Worm (Caenorhabditis elegans): ENCODE results near the gene osm-6.

Gene osm-6

ce11 chrV:11945429-11945828 is 18.2 kb upstream of the osm-6 start:
- TF ChIP-seq lin-39 (tag; optimal IDR thresholded peaks at IDR 0.05) (no peak), unc-62 (GFP tag; optimal IDR thresholded peaks at IDR 0.05) (no peak), lsy-2 (tag; optimal IDR thresholded peaks at IDR 0.05) (no peak), elt-1 (tag; optimal IDR thresholded peaks at IDR 0.05) (no peak), ztf-4 (tag; optimal IDR thresholded peaks at IDR 0.05) (no peak), peb-1 (tag; optimal IDR thresholded peaks at IDR 0.05) (no peak), unc-39 (tag; optimal IDR thresholded peaks at IDR 0.05) (no peak), nhr-11 (tag; optimal IDR thresholded peaks at IDR 0.05) (no peak)

DNA sequence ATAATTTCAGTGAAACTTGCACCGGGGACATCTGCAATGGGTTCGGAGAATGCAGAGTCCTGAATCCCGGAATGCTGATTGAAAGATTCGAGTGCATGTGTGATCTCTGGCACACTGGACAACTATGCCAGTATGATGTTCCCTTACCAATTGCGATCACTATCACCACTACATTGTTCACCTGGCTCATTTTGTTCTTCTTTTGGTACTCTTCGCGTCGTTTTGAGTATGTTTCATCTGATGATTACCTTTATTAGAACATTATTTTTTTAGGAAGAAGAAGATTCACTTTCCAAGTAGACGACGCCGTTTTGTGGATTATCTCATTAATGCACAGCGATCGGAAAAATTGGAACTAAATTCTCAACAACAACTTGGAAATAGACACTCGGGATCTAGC is 16.5 kb upstream of the osm-6 start:
- TF ChIP-seq mdl-1 (tag; optimal IDR thresholded peaks at IDR 0.05) (no peak), nhr-11 (tag; optimal IDR thresholded peaks at IDR 0.05) (no peak), fos-1 (tag; optimal IDR thresholded peaks at IDR 0.05) (no peak), sem-4 (tag; optimal IDR thresholded peaks at IDR 0.05) (no peak), elt-3 (tag; optimal IDR thresholded peaks at IDR 0.05) (no peak), nhr-25 (tag; optimal IDR thresholded peaks at IDR 0.05) (no peak), nhr-77 (tag; optimal IDR thresholded peaks at IDR 0.05) (no peak), nhr-21 (tag; optimal IDR thresholded peaks at IDR 0.05) (no peak), ceh-82 (tag; optimal IDR thresholded peaks at IDR 0.05) (no peak), Y55F3AM.14 (GFP tag; optimal IDR thresholded peaks at IDR 0.05) (no peak), ZK546.5 (tag; optimal IDR thresholded peaks at IDR 0.05) (no peak), ceh-16 (tag; optimal IDR thresholded peaks at IDR 0.05) (no peak), elt-1 (tag; optimal IDR thresholded peaks at IDR 0.05) (no peak), peb-1 (tag; optimal IDR thresholded peaks at IDR 0.05) (no peak), alr-1 (tag; optimal IDR thresholded peaks at IDR 0.05) (no peak), sma-3 (GFP tag; optimal IDR thresholded peaks at IDR 0.05) (no peak), mbf-1 (tag; optimal IDR thresholded peaks at IDR 0.05) (no peak), aly-2 (tag; optimal IDR thresholded peaks at IDR 0.05) (no peak), zag-1 (tag; optimal IDR thresholded peaks at IDR 0.05) (no peak)

DNA sequence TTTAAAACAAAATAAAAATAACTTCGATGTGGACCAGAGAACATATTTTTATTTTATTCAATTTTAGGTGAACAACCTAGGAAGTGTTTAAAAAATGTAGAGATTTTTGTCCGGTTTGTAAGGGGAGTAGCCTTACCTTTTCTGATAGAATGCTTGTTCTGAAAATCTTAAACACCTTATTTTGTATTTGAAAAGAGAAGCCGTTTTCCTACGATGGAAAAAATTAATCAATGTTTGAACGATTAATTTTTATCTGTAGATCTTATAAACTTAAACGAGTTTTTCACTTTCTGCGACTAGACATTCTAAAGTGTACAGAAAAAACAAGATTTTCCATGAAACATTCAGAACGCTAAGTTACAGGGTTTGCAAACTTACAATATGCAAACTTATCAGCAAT is 15.1 kb upstream of the osm-6 start, which contains the start of gene F58H1.6:
Gene F58H1.6 (plus strand): TSS at position 301 of the 400 bp plus-strand sequence.
- TF ChIP-seq F13H6.1 (tag; optimal IDR thresholded peaks at IDR 0.05) (no peak), ztf-11 (tag; optimal IDR thresholded peaks at IDR 0.05) (no peak), ztf-1 (GFP tag; conservative IDR thresholded peaks at IDR 0.05) (no peak)

- peak; percentile 51 for TF ChIP-seq skn-1 (tag; optimal IDR thresholded peaks at IDR 0.05)
- peak; percentile 51 for TF ChIP-seq gmeb-1 (tag; optimal IDR thresholded peaks at IDR 0.05)
- TF ChIP-seq ztf-11 (tag; optimal IDR thresholded peaks at IDR 0.05), result no peak
- TF ChIP-seq nhr-77 (tag; optimal IDR thresholded peaks at IDR 0.05), result no peak
- TF ChIP-seq egl-27 (tag; optimal IDR thresholded peaks at IDR 0.05), result no peak
- peak; percentile 57 for TF ChIP-seq sma-9 (GFP tag; optimal IDR thresholded peaks at IDR 0.05)
- no peak for TF ChIP-seq sma-9 (tag; optimal IDR thresholded peaks at IDR 0.05)
- peak; percentile 61 for TF ChIP-seq crh-2 (tag; optimal IDR thresholded peaks at IDR 0.05)
- TF ChIP-seq fos-1 (tag; optimal IDR thresholded peaks at IDR 0.05), result peak; percentile 80
- TF ChIP-seq F13H6.1 (tag; optimal IDR thresholded peaks at IDR 0.05), result peak; percentile 70
- no peak for TF ChIP-seq ztf-4 (tag; optimal IDR thresholded peaks at IDR 0.05)
- TF ChIP-seq ZK546.5 (tag; optimal IDR thresholded peaks at IDR 0.05), result no peak
Measured at ce11 chrV:11941664-11942063, 14.4 kb upstream of the osm-6 start.

- no peak for TF ChIP-seq snpc-4 (tag; optimal IDR thresholded peaks at IDR 0.05)
Measured at ce11 chrV:11940329-11940728, 13.1 kb upstream of the osm-6 start.

DNA sequence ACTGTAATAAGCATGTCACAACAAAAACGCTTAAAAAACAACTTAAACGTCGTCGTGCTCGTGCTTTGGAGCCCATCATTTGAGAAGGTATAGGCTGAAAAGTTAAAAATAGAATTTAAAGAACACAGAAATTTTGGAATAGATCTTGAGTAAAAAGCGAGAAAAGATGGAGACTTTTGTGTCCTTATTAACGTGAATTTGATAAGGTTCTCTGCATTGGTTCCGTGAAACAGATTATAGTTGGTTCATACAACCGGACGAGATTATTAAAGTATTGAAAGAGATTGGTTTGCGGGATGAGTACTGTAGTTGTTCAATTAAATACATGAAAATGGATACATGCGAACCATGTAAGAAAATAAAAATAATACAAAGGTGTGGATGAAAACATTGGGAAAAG is 10.5 kb upstream of the osm-6 start, which contains the start of gene gpla-1:
Gene gpla-1 (minus strand): TSS at position 101 of the 400 bp plus-strand sequence.
- no peak for TF ChIP-seq mbf-1 (tag; optimal IDR thresholded peaks at IDR 0.05)
- TF ChIP-seq zag-1 (tag; optimal IDR thresholded peaks at IDR 0.05), result no peak
- TF ChIP-seq nhr-237 (tag; optimal IDR thresholded peaks at IDR 0.05), result no peak
- no peak for TF ChIP-seq gmeb-1 (tag; optimal IDR thresholded peaks at IDR 0.05)
